Fruit fly (Drosophila melanogaster) whole organism, embryonic: ENCODE results near the gene Cnot4.

Experiments used
- Abd-B ChIP-seq: fragments of 200-800 bp; sonication (Bioruptor generic); optimal IDR thresholded peaks from 2 replicates; lab custom pipeline; 2018; ENCODE audit warnings: missing biosample characterization, mild to moderate bottlenecking, missing genetic modification characterization, moderate library complexity
- CG10431 ChIP-seq: fragments of 200-800 bp; sonication (Bioruptor generic); optimal IDR thresholded peaks from 3 replicates; lab custom pipeline; 2018; ENCODE audit warnings: missing biosample characterization, mild to moderate bottlenecking, missing genetic modification characterization
- CG10565 ChIP-seq: fragments of 200-800 bp; sonication (Bioruptor generic); optimal IDR thresholded peaks from 3 replicates; lab custom pipeline; 2016; ENCODE audit warnings: missing biosample characterization, mild to moderate bottlenecking, missing genetic modification characterization
- CG12104 ChIP-seq: fragments of 200-800 bp; sonication (Bioruptor generic); optimal IDR thresholded peaks from 3 replicates; lab custom pipeline; 2016; ENCODE audit warnings: missing biosample characterization, missing genetic modification characterization
- CG12155 ChIP-seq: fragments of 200-800 bp; sonication (Bioruptor generic); optimal IDR thresholded peaks from 3 replicates; lab custom pipeline; 2016; ENCODE audit warnings: missing biosample characterization, missing genetic modification characterization
- CG12769 ChIP-seq: fragments of 200-800 bp; sonication (Bioruptor generic); optimal IDR thresholded peaks from 2 replicates; lab custom pipeline; 2019; ENCODE audit warnings: missing biosample characterization, mild to moderate bottlenecking, missing genetic modification characterization, moderate library complexity
- CG13775 ChIP-seq: fragments of 200-800 bp; sonication (Bioruptor generic); optimal IDR thresholded peaks from 3 replicates; lab custom pipeline; 2017; ENCODE audit warnings: missing biosample characterization, mild to moderate bottlenecking, missing genetic modification characterization
- CG17359 ChIP-seq: fragments of 200-800 bp; sonication (Bioruptor generic); optimal IDR thresholded peaks from 3 replicates; lab custom pipeline; 2018; ENCODE audit warnings: missing biosample characterization, mild to moderate bottlenecking, missing genetic modification characterization, moderate library complexity
- CG1792 ChIP-seq: fragments of 200-800 bp; sonication (Bioruptor generic); optimal IDR thresholded peaks from 2 replicates; lab custom pipeline; 2016; ENCODE audit warnings: missing biosample characterization, missing genetic modification characterization
- CG18011 ChIP-seq: fragments of 200-800 bp; sonication (Bioruptor generic); optimal IDR thresholded peaks from 2 replicates; lab custom pipeline; 2017; ENCODE audit warnings: missing biosample characterization, missing genetic modification characterization, mild to moderate bottlenecking, moderate library complexity, missing genotype
- CG2875 ChIP-seq: fragments of 200-800 bp; sonication (Bioruptor generic); optimal IDR thresholded peaks from 2 replicates; lab custom pipeline; 2017; ENCODE audit warnings: missing biosample characterization, mild to moderate bottlenecking, missing genetic modification characterization, missing genetic modification reagents
- CG30403 ChIP-seq: fragments of 200-800 bp; sonication (Bioruptor generic); optimal IDR thresholded peaks from 3 replicates; lab custom pipeline; 2016; ENCODE audit warnings: missing biosample characterization, missing genetic modification characterization
- CG32767 ChIP-seq: fragments of 200-800 bp; sonication (Bioruptor generic); IDR thresholded peaks from 2 replicates; pipeline ENCODE4 v1.3.6; 2022; ENCODE audit warnings: missing biosample characterization, missing genetic modification characterization
- CG3281 ChIP-seq: fragments of 200-800 bp; sonication (Bioruptor generic); optimal IDR thresholded peaks from 3 replicates; lab custom pipeline; 2017; ENCODE audit warnings: missing biosample characterization, mild to moderate bottlenecking, missing genetic modification characterization
- CG34376 ChIP-seq: fragments of 200-800 bp; sonication (Bioruptor generic); optimal IDR thresholded peaks from 2 replicates; lab custom pipeline; 2018; ENCODE audit warnings: missing biosample characterization, mild to moderate bottlenecking, missing genetic modification characterization
- CG6272 ChIP-seq: fragments of 200-800 bp; sonication (Bioruptor generic); IDR thresholded peaks from 2 replicates; pipeline ENCODE4 v1.3.6; 2022; ENCODE audit warnings: missing biosample characterization, missing genetic modification characterization
- CG6654 ChIP-seq: fragments of 200-800 bp; sonication (Bioruptor generic); optimal IDR thresholded peaks from 2 replicates; lab custom pipeline; 2017; ENCODE audit warnings: missing biosample characterization, mild to moderate bottlenecking, missing genetic modification characterization
- CG7745 ChIP-seq: fragments of 200-800 bp; sonication (Bioruptor generic); optimal IDR thresholded peaks from 2 replicates; lab custom pipeline; 2018; ENCODE audit warnings: missing biosample characterization, mild to moderate bottlenecking, missing genetic modification characterization, moderate library complexity
- CG7928 ChIP-seq: fragments of 200-800 bp; sonication (Bioruptor generic); optimal IDR thresholded peaks from 2 replicates; lab custom pipeline; 2017; ENCODE audit warnings: missing biosample characterization, mild to moderate bottlenecking, missing genetic modification characterization
- CG8359 ChIP-seq: fragments of 200-800 bp; sonication (Bioruptor generic); optimal IDR thresholded peaks from 2 replicates; lab custom pipeline; 2017; ENCODE audit warnings: missing biosample characterization, mild to moderate bottlenecking, missing genetic modification characterization, borderline replicate concordance
- D19A ChIP-seq: fragments of 200-800 bp; optimal IDR thresholded peaks from 3 replicates; lab custom pipeline; 2019; ENCODE audit warnings: missing biosample characterization, mild to moderate bottlenecking, missing genetic modification characterization, moderate library complexity
- Dek ChIP-seq: fragments of 200-800 bp; sonication (Bioruptor generic); optimal IDR thresholded peaks from 3 replicates; lab custom pipeline; 2019; ENCODE audit warnings: missing biosample characterization, mild to moderate bottlenecking, missing genetic modification characterization, moderate library complexity
- Doc3 ChIP-seq: fragments of 200-800 bp; sonication (Bioruptor generic); IDR thresholded peaks from 3 replicates; pipeline ENCODE4 v1.3.6; 2022; ENCODE audit warnings: missing biosample characterization, missing genetic modification characterization; ENCODE audit not compliant: partially characterized antibody
- Ets65A ChIP-seq: fragments of 200-800 bp; sonication (Bioruptor generic); peaks from one replicate; lab custom pipeline; 2016; ENCODE audit warnings: missing biosample characterization, missing genetic modification characterization
- Lpt ChIP-seq: fragments of >200 bp; optimal IDR thresholded peaks from 2 replicates; lab custom pipeline; 2018; ENCODE audit warnings: missing biosample characterization, missing genetic modification characterization
- Mrtf ChIP-seq: fragments of 200-800 bp; sonication (Bioruptor generic); IDR thresholded peaks from 3 replicates; pipeline ENCODE4 v1.3.6; 2022; ENCODE audit warnings: missing biosample characterization, missing genetic modification characterization
- NfI ChIP-seq: fragments of 200-800 bp; sonication (Bioruptor generic); optimal IDR thresholded peaks from 3 replicates; lab custom pipeline; 2018; ENCODE audit warnings: missing biosample characterization, mild to moderate bottlenecking, missing genetic modification characterization, moderate library complexity
- Ssrp ChIP-seq: fragments of 200-800 bp; sonication (Bioruptor generic); optimal IDR thresholded peaks from 2 replicates; lab custom pipeline; 2018; ENCODE audit warnings: missing biosample characterization, mild to moderate bottlenecking, missing genetic modification characterization, moderate library complexity
- Vsx1 ChIP-seq: fragments of 200-800 bp; sonication (Bioruptor generic); optimal IDR thresholded peaks from 2 replicates; lab custom pipeline; 2017; ENCODE audit warnings: missing biosample characterization, mild to moderate bottlenecking, missing genetic modification characterization, missing genetic modification reagents
- amos ChIP-seq: fragments of 200-800 bp; sonication (Bioruptor generic); IDR thresholded peaks from 2 replicates; pipeline ENCODE4 v1.3.6; 2022; ENCODE audit warnings: missing biosample characterization, missing genetic modification characterization; ENCODE audit not compliant: partially characterized antibody
- ase ChIP-seq: fragments of 200-800 bp; sonication (Bioruptor generic); IDR thresholded peaks from 3 replicates; pipeline ENCODE4 v1.3.6; 2022; ENCODE audit warnings: missing biosample characterization, missing genetic modification characterization
- br ChIP-seq: fragments of >200 bp; optimal IDR thresholded peaks from 2 replicates; lab custom pipeline; 2017
- cato ChIP-seq: fragments of 200-800 bp; sonication (Bioruptor generic); optimal IDR thresholded peaks from 2 replicates; lab custom pipeline; 2016; ENCODE audit warnings: missing biosample characterization, missing genetic modification characterization, borderline replicate concordance
- chinmo ChIP-seq: fragments of 200-800 bp; sonication (Bioruptor generic); IDR thresholded peaks from 4 replicates; pipeline ENCODE4 v1.3.6; 2022; ENCODE audit warnings: missing biosample characterization, missing genetic modification characterization; ENCODE audit not compliant: partially characterized antibody
- croc ChIP-seq: fragments of 200-800 bp; sonication (Bioruptor generic); conservative IDR thresholded peaks from 3 replicates; pipeline ENCODE4 v1.3.6; 2022; ENCODE audit warnings: missing biosample characterization, missing genetic modification characterization
- dm ChIP-seq: fragments of 200-800 bp; sonication (Bioruptor generic); optimal IDR thresholded peaks from 3 replicates; lab custom pipeline; 2016; ENCODE audit warnings: missing biosample characterization, missing genetic modification characterization
- dpn ChIP-seq, 2 experiments: fragments of 200-800 bp; sonication (Bioruptor generic); optimal IDR thresholded peaks; 3 replicates each; lab custom pipeline; 2016; ENCODE audit warnings: missing biosample characterization in 2 of 2, missing genetic modification characterization in 2 of 2
- eve ChIP-seq, 2 experiments: fragments of >200 bp; optimal IDR thresholded peaks; 2 replicates each; lab custom pipeline; 2017; ENCODE audit warnings: missing biosample characterization in 2 of 2, missing genetic modification characterization in 2 of 2
- fd64A ChIP-seq: fragments of 200-800 bp; sonication (Bioruptor generic); optimal IDR thresholded peaks from 3 replicates; lab custom pipeline; 2018; ENCODE audit warnings: missing biosample characterization, mild to moderate bottlenecking, missing genetic modification characterization
- fu2 ChIP-seq: fragments of 200-800 bp; sonication (Bioruptor generic); optimal IDR thresholded peaks from 2 replicates; lab custom pipeline; 2016; ENCODE audit warnings: missing biosample characterization, missing genetic modification characterization
- gem ChIP-seq: fragments of 200-800 bp; sonication (Bioruptor generic); optimal IDR thresholded peaks from 2 replicates; lab custom pipeline; 2019; ENCODE audit warnings: missing biosample characterization, mild to moderate bottlenecking, missing genetic modification characterization, moderate library complexity
- kni ChIP-seq: fragments of 200-800 bp; sonication (Bioruptor generic); optimal IDR thresholded peaks from 3 replicates; lab custom pipeline; 2017; ENCODE audit warnings: mild to moderate bottlenecking, missing biosample characterization, missing genetic modification reagents, missing genetic modification characterization
- mirr ChIP-seq: fragments of 200-800 bp; sonication (Bioruptor generic); optimal IDR thresholded peaks from 3 replicates; lab custom pipeline; 2018; ENCODE audit warnings: missing biosample characterization, mild to moderate bottlenecking, missing genetic modification characterization
- pfk ChIP-seq: fragments of 200-800 bp; sonication (Bioruptor generic); optimal IDR thresholded peaks from 2 replicates; lab custom pipeline; 2018; ENCODE audit warnings: missing biosample characterization, mild to moderate bottlenecking, missing genetic modification characterization, moderate library complexity
- pita ChIP-seq: fragments of 200-800 bp; sonication (Bioruptor generic); optimal IDR thresholded peaks from 2 replicates; lab custom pipeline; 2017; ENCODE audit warnings: missing biosample characterization, mild to moderate bottlenecking, missing genetic modification characterization
- repo ChIP-seq: fragments of 200-800 bp; sonication (Bioruptor generic); optimal IDR thresholded peaks from 2 replicates; lab custom pipeline; 2016; ENCODE audit warnings: missing biosample characterization, missing genetic modification characterization
- ro ChIP-seq: fragments of 200-800 bp; sonication (Bioruptor generic); IDR thresholded peaks from 2 replicates; pipeline ENCODE4 v1.3.6; 2022; ENCODE audit warnings: missing biosample characterization, missing genetic modification characterization
- sug ChIP-seq: fragments of 200-800 bp; optimal IDR thresholded peaks from 2 replicates; lab custom pipeline; 2019; ENCODE audit warnings: missing biosample characterization, mild to moderate bottlenecking, missing genetic modification characterization, moderate library complexity
- toy ChIP-seq: fragments of 200-800 bp; sonication (Bioruptor generic); IDR thresholded peaks from 2 replicates; pipeline ENCODE4 v1.3.6; 2022; ENCODE audit warnings: missing biosample characterization, missing genetic modification characterization
- vfl ChIP-seq: fragments of 200-800 bp; sonication (Bioruptor generic); optimal IDR thresholded peaks from 2 replicates; lab custom pipeline; 2016; ENCODE audit warnings: missing biosample characterization, missing genetic modification characterization

Gene Cnot4

DNA sequence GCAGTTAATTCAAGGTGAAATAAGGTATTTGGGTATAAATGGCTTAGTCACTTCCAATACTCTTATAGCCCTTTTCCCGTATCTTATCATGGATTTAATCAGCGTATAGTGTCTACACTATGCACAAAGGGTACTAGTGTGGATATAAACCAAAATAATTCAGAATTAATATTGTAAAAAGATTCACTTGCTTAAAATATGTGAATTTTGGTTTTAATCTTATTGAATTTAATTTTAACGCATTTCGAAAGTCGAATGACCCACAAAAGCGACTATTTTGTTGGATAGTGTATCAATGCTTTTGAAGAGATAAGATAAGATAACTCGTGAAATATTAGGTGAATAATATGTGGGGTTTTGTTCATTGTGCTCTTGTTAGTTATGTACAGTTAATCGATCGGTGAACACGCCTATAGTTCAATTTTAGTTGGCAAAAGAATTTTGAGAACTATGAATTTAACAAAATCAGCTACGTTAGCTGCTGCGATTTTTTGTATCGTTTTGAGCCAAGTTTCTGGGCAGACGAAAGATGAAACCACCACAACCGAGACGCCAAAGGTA lies 14.5 kb upstream of the Cnot4 start, which contains the start of gene CG5096 (continued):
- TF ChIP-seq CG12769 (peak; percentile 95), eve (GFP tag; optimal IDR thresholded peaks at IDR 0.05; lab: Kevin White, UChicago) (peak in 1 of 2 experiments; percentile 78), kni (GFP tag; lab: Kevin White, UChicago) (no peak), CG2875 (peak; percentile 59), CG34376 (peak; percentile 83), CG30403 (GFP tag; lab: Kevin White, UChicago) (peak; percentile 85), toy (GFP tag; lab: Robert Waterston, UW) (peak; percentile 74; the same call in 1 of the 2 replicates), ase (GFP tag; lab: Robert Waterston, UW) (peak; percentile 77; the same call in 2 of the 3 replicates), CG13775 (GFP tag; lab: Kevin White, UChicago) (peak; percentile 70), D19A (tag; lab: Kevin White, UChicago) (peak; percentile 96), amos (GFP tag; lab: Robert Waterston, UW) (no peak), CG10565 (GFP tag; lab: Kevin White, UChicago) (no peak), CG12155 (GFP tag; lab: Kevin White, UChicago) (peak; percentile 82), cato (peak; percentile 50), CG17359 (tag; lab: Kevin White, UChicago) (peak; percentile 94), pita (no peak), NfI (GFP tag; lab: Kevin White, UChicago) (peak; percentile 89), vfl (GFP tag; lab: Kevin White, UChicago) (peak; percentile 57), mirr (GFP tag; lab: Kevin White, UChicago) (peak; percentile 91), CG7928 (GFP tag; lab: Kevin White, UChicago) (peak; percentile 41), CG6654 (GFP tag; lab: Kevin White, UChicago) (peak; percentile 64), ro (peak; percentile 39; the same call in 1 of the 2 replicates), Vsx1 (peak; percentile 67), CG8359 (GFP tag; lab: Kevin White, UChicago) (peak; percentile 49), CG32767 (GFP tag; lab: Robert Waterston, UW) (peak; percentile 82), Dek (tag; lab: Kevin White, UChicago) (peak; percentile 94), repo (GFP tag; lab: Kevin White, UChicago) (peak; percentile 39), croc (GFP tag; lab: Robert Waterston, UW) (no peak), CG12104 (peak; percentile 66), pfk (GFP tag; lab: Kevin White, UChicago) (no peak), chinmo (no peak), br (lab: Kevin White, UChicago) (no peak), fd64A (GFP tag; lab: Kevin White, UChicago) (no peak), fu2 (peak; percentile 68), CG18011 (GFP tag; lab: Kevin White, UChicago) (peak; percentile 57), dpn (GFP tag; optimal IDR thresholded peaks at IDR 0.05; lab: Kevin White, UChicago) (peak; percentile 80 to 82), Ssrp (tag; lab: Kevin White, UChicago) (peak; percentile 62), Ets65A (GFP tag; lab: Kevin White, UChicago) (peak; percentile 51), CG10431 (GFP tag; lab: Kevin White, UChicago) (no peak), Abd-B (no peak), Lpt (GFP tag; lab: Kevin White, UChicago) (no peak), CG7745 (no peak), sug (tag; lab: Kevin White, UChicago) (peak; percentile 89), Doc3 (no peak), CG1792 (GFP tag; lab: Kevin White, UChicago) (peak; percentile 78), gem (tag; lab: Kevin White, UChicago) (peak; percentile 93), Mrtf (GFP tag; lab: Robert Waterston, UW) (no peak; the same call in 2 of the 3 replicates), CG6272 (GFP tag; lab: Robert Waterston, UW) (peak; percentile 81), CG3281 (GFP tag; lab: Kevin White, UChicago) (peak; percentile 92), dm (GFP tag; lab: Kevin White, UChicago) (peak; percentile 55)
